Worm (Caenorhabditis elegans) whole organism, L3 larva: Measurements from ENCODE around the gene irg-1.

ENCODE experiments used
- pha-4 ChIP-seq: fragments of 150-350 bp; optimal IDR thresholded peaks from 2 replicates; lab custom pipeline; 2014; ENCODE audit warnings: missing biosample characterization, missing genetic modification reagents, missing genetic modification characterization
- snpc-4 ChIP-seq: fragments of 150-350 bp; optimal IDR thresholded peaks from 2 replicates; lab custom pipeline; 2014; ENCODE audit warnings: missing biosample characterization, missing genetic modification characterization

ce11 chrV:3496880-3497279 is 26.5 kb upstream of the irg-1 start, which contains the start of gene C07G3.15:
- TF ChIP-seq snpc-4 (tag; lab: Kevin White, UChicago) (no peak), pha-4 (tag; lab: Kevin White, UChicago) (no peak)
